Fruit fly (Drosophila melanogaster): ENCODE measurements around the gene twit.
A peak's percentile ranks its signal among the peaks of the same experiment; 100 is the strongest.

Gene twit

dm6 chr2L:20878052-20878451, 25.7 kb downstream of the twit start:
- TF ChIP-seq cnc (optimal IDR thresholded peaks at IDR 0.05) (peak in 1 of 2 experiments; percentile 84), CG12768 (GFP tag; optimal IDR thresholded peaks at IDR 0.05) (no peak)

dm6 chr2L:20878463-20878862, 26.1 kb downstream of the twit start:
- TF ChIP-seq cnc (optimal IDR thresholded peaks at IDR 0.05) (no peak), kay (GFP tag; ENCODE audit: borderline replicate concordance) (peak; percentile 51)

dm6 chr2L:20879567-20880141, 27.3 kb downstream of the twit start:
- TF ChIP-seq bab1 (GFP tag; optimal IDR thresholded peaks at IDR 0.05) (no peak), kay (GFP tag; ENCODE audit: borderline replicate concordance) (peak; percentile 69), pad (GFP tag; optimal IDR thresholded peaks at IDR 0.05) (no peak)

- peak; percentile 24 for TF ChIP-seq kay (GFP tag; ENCODE audit: borderline replicate concordance)
- no peak for TF ChIP-seq CG5204 (GFP tag; optimal IDR thresholded peaks at IDR 0.05)
Observed at dm6 chr2L:20880476-20880875, 28.1 kb downstream of the twit start.

dm6 chr2L:20881353-20882079, 29.1 kb downstream of the twit start:
- TF ChIP-seq CG11617 (GFP tag; optimal IDR thresholded peaks at IDR 0.05) (peak; percentile 37), CG1620 (GFP tag; optimal IDR thresholded peaks at IDR 0.05) (no peak), CG7101 (tag; optimal IDR thresholded peaks at IDR 0.05) (peak; percentile 75), Mnt (GFP tag; optimal IDR thresholded peaks at IDR 0.05) (peak; percentile 4), CG14711 (tag; optimal IDR thresholded peaks at IDR 0.05) (peak; percentile 75), tj (GFP tag; optimal IDR thresholded peaks at IDR 0.05) (peak; percentile 18), Crg-1 (GFP tag; optimal IDR thresholded peaks at IDR 0.05) (no peak), ovo (GFP tag; optimal IDR thresholded peaks at IDR 0.05) (peak; percentile 19), CG33017 (tag; optimal IDR thresholded peaks at IDR 0.05) (peak; percentile 74), toe (GFP tag; optimal IDR thresholded peaks at IDR 0.05) (no peak), CG12768 (GFP tag; optimal IDR thresholded peaks at IDR 0.05) (peak; percentile 82), kay (GFP tag; ENCODE audit: borderline replicate concordance) (no peak), Hr96 (GFP tag; optimal IDR thresholded peaks at IDR 0.05) (peak; percentile 33), cnc (optimal IDR thresholded peaks at IDR 0.05) (no peak), bab1 (GFP tag; optimal IDR thresholded peaks at IDR 0.05) (no peak), cic (GFP tag; optimal IDR thresholded peaks at IDR 0.05) (peak; percentile 34), CG5204 (GFP tag; optimal IDR thresholded peaks at IDR 0.05) (no peak), Clk (GFP tag; optimal IDR thresholded peaks at IDR 0.05) (peak; percentile 21), pad (GFP tag; optimal IDR thresholded peaks at IDR 0.05) (peak; percentile 51), CG7045 (GFP tag; optimal IDR thresholded peaks at IDR 0.05) (peak; percentile 80)

- TF ChIP-seq kay (GFP tag; ENCODE audit: borderline replicate concordance): peak; percentile 91
- TF ChIP-seq ovo (GFP tag; optimal IDR thresholded peaks at IDR 0.05): no peak
Observed at dm6 chr2L:20883097-20883496, 30.7 kb downstream of the twit start.

dm6 chr2L:20883624-20884220, 31.3 kb downstream of the twit start:
- TF ChIP-seq tj (GFP tag; optimal IDR thresholded peaks at IDR 0.05): no peak
- no peak for TF ChIP-seq CG11617 (GFP tag; optimal IDR thresholded peaks at IDR 0.05)
- no peak for TF ChIP-seq Hr96 (GFP tag; optimal IDR thresholded peaks at IDR 0.05)
- no peak for TF ChIP-seq CG5204 (GFP tag; optimal IDR thresholded peaks at IDR 0.05)
- TF ChIP-seq CG12768 (GFP tag; optimal IDR thresholded peaks at IDR 0.05): peak; percentile 31
- TF ChIP-seq CG33017 (tag; optimal IDR thresholded peaks at IDR 0.05): peak; percentile 14
- TF ChIP-seq ovo (GFP tag; optimal IDR thresholded peaks at IDR 0.05): peak; percentile 45
- peak; percentile 2 for TF ChIP-seq Mnt (GFP tag; optimal IDR thresholded peaks at IDR 0.05)
- TF ChIP-seq cic (GFP tag; optimal IDR thresholded peaks at IDR 0.05): peak; percentile 72
- TF ChIP-seq Crg-1 (GFP tag; optimal IDR thresholded peaks at IDR 0.05): no peak
- no peak for TF ChIP-seq CG1620 (GFP tag; optimal IDR thresholded peaks at IDR 0.05)
- TF ChIP-seq toe (GFP tag; optimal IDR thresholded peaks at IDR 0.05): no peak
- TF ChIP-seq cnc (optimal IDR thresholded peaks at IDR 0.05): no peak
- TF ChIP-seq Clk (GFP tag; optimal IDR thresholded peaks at IDR 0.05): no peak
- TF ChIP-seq CG14711 (tag; optimal IDR thresholded peaks at IDR 0.05): no peak
- no peak for TF ChIP-seq CG7101 (tag; optimal IDR thresholded peaks at IDR 0.05)
- TF ChIP-seq kay (GFP tag; ENCODE audit: borderline replicate concordance): no peak
- TF ChIP-seq CG7045 (GFP tag; optimal IDR thresholded peaks at IDR 0.05): no peak
- TF ChIP-seq bab1 (GFP tag; optimal IDR thresholded peaks at IDR 0.05): no peak
- TF ChIP-seq pad (GFP tag; optimal IDR thresholded peaks at IDR 0.05): peak; percentile 21
